Fruit fly (Drosophila melanogaster): ENCODE data around the gene CG14445.

- no peak for TF ChIP-seq psq (optimal IDR thresholded peaks at IDR 0.05)
- no peak for TF ChIP-seq EcR (GFP tag; optimal IDR thresholded peaks at IDR 0.05)
- no peak for TF ChIP-seq CG8478 (optimal IDR thresholded peaks at IDR 0.05)
- TF ChIP-seq usp (GFP tag; optimal IDR thresholded peaks at IDR 0.05), result no peak
Measured at dm6 chrX:6287842-6288241, 50.7 kb downstream of the CG14445 start, which contains the start of the genes Top3beta and wuho.

All from whole organism.